Worm (Caenorhabditis elegans): ENCODE data around the gene zip-5.

The zip-5 gene

DNA sequence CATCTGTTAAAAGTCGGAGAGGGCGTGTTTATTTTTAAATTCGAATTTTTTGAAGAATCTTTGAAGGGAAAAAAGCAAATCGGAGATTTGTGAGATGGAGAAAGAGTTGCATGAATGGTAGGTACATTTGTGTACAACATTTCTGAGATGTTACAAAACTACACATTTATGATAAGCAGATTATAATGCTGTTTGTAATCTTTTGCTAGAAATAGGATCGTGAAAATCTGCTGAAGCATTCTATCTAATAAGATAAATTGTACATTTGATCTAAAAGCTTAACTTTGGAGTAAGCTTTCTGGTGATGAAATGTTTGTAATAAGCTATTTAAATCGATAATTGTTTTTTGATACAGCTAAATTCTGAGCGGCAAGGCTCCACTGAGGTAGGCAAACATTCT lies 7.9 kb downstream of the zip-5 start:
- TF ChIP-seq lin-39 (tag; optimal IDR thresholded peaks at IDR 0.05) (no peak), aly-2 (tag; optimal IDR thresholded peaks at IDR 0.05) (no peak), nhr-67 (tag; optimal IDR thresholded peaks at IDR 0.05) (no peak), R02D3.7 (tag; optimal IDR thresholded peaks at IDR 0.05) (no peak), nhr-76 (tag; optimal IDR thresholded peaks at IDR 0.05) (no peak), lin-15B (tag; optimal IDR thresholded peaks at IDR 0.05) (no peak), fkh-2 (tag; optimal IDR thresholded peaks at IDR 0.05) (no peak), ceh-16 (tag; optimal IDR thresholded peaks at IDR 0.05) (no peak), snpc-4 (tag; optimal IDR thresholded peaks at IDR 0.05) (no peak)

DNA sequence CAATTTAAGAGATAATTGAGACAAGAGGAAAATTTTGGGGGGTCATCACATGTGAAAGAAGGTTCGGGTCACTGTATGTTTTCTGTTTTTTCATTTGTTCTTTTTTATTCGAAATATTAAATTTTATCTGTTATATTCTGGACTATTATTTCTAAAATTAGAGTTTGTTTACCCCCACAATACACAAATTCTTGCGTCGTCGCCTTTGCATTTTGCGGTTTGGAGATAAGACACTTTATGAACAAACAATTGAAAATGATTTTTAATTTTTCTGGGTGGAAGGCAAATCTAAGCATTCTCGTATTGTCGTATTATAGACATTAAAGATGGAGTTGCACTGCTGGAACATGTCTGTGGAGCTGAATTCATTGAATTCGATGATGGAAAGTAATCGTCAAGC lies 9.0 kb downstream of the zip-5 start:
- TF ChIP-seq pqm-1 (tag; optimal IDR thresholded peaks at IDR 0.05) (peak; percentile 35), egl-27 (tag; optimal IDR thresholded peaks at IDR 0.05) (no peak), pha-4 (tag; optimal IDR thresholded peaks at IDR 0.05) (peak; percentile 50), elt-2 (tag; optimal IDR thresholded peaks at IDR 0.05) (peak; percentile 68)

DNA sequence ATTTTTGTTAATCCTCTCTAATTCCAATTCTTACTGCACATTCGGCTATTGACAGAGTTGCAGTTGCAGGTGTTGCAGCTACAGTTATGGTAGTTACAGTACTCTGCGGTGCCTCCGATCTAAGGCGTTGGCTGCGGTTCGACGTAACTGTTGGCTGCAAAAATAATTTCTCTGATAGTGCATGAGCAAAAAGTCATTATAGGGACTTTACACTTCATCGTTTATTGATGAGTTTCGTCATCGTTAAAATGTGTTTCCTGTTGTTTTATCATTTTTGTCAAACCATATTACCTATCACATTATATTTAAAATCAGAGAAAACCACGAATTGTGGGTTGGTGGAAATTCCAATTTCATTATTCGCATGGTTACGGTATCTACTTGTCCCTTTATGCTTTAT lies 10.3 kb downstream of the zip-5 start:
- no peak for TF ChIP-seq ceh-28 (tag; optimal IDR thresholded peaks at IDR 0.05)
- peak; percentile 22 for TF ChIP-seq pqm-1 (tag; optimal IDR thresholded peaks at IDR 0.05)
- TF ChIP-seq elt-2 (tag; optimal IDR thresholded peaks at IDR 0.05) = peak; percentile 73
- no peak for TF ChIP-seq pha-4 (tag; optimal IDR thresholded peaks at IDR 0.05)

DNA sequence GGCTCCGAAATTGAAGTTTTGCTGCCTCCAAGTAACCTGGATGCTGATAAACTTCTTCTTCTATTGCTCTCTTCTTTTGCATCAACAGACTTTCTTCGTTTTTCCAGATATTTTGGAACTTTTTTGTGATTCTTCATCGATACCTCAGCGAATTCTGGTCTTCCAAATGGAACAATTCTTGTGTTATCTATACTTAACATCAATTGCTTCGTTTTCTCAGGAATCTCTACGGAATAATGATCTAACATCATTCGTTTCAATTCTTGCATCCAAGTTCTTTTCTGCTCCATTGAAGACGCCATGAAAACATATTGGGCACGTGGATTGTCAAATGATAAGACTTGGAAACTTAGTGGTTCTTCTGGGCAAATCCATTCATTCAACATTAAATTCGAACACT lies 11.6 kb downstream of the zip-5 start, which contains the start of gene F32F2.4:
Gene F32F2.4, plus strand, starts transcription at position 301 of the 400 bp plus-strand sequence.
- TF ChIP-seq sea-2 (GFP tag; optimal IDR thresholded peaks at IDR 0.05) (no peak), nhr-43 (tag; optimal IDR thresholded peaks at IDR 0.05; ENCODE audit: poor library complexity, severe bottlenecking) (no peak), egl-27 (tag; optimal IDR thresholded peaks at IDR 0.05) (no peak), eor-1 (tag; optimal IDR thresholded peaks at IDR 0.05) (no peak), aly-2 (tag; optimal IDR thresholded peaks at IDR 0.05) (no peak), R02D3.7 (tag; optimal IDR thresholded peaks at IDR 0.05) (no peak), nfya-1 (tag; optimal IDR thresholded peaks at IDR 0.05; ENCODE audit: insufficient read depth) (no peak), tbx-2 (tag; optimal IDR thresholded peaks at IDR 0.05) (no peak), skn-1 (tag; optimal IDR thresholded peaks at IDR 0.05) (no peak), lsy-12 (tag; optimal IDR thresholded peaks at IDR 0.05) (no peak), snpc-4 (tag; optimal IDR thresholded peaks at IDR 0.05) (no peak), daf-12 (tag; optimal IDR thresholded peaks at IDR 0.05) (no peak), elt-2 (tag; optimal IDR thresholded peaks at IDR 0.05) (no peak)

DNA sequence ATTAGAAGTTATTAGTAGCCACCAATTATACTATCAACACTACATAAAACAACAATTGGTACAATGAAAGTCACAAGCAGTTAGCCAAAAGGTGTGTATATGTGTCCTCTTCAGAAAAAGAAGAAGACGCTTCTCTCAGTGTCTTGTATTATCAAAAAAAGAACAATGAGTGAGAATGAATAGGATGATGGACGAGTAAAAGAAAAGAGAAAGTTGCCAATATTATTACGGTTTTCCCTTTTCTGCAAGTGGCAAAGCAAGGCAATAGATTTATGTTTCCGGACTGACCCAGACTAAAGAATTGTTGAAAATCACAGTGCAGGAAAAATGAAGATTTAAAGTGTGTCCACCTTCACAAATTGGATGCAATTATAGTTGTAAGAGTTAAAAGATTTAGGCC lies 16.0 kb downstream of the zip-5 start:
- TF ChIP-seq nhr-67 (tag; optimal IDR thresholded peaks at IDR 0.05) = no peak

ce11 chrV:13282958-13283357 lies 18.6 kb downstream of the zip-5 start:
- TF ChIP-seq lin-39 (tag; optimal IDR thresholded peaks at IDR 0.05) (no peak), nhr-28 (tag; optimal IDR thresholded peaks at IDR 0.05) (no peak), nfya-1 (tag; optimal IDR thresholded peaks at IDR 0.05; ENCODE audit: insufficient read depth) (no peak), egl-5 (tag; optimal IDR thresholded peaks at IDR 0.05) (no peak), R02D3.7 (tag; optimal IDR thresholded peaks at IDR 0.05) (no peak), zag-1 (tag; optimal IDR thresholded peaks at IDR 0.05) (no peak), ceh-9 (tag; optimal IDR thresholded peaks at IDR 0.05) (no peak), nhr-76 (tag; optimal IDR thresholded peaks at IDR 0.05) (no peak), lin-15B (tag; optimal IDR thresholded peaks at IDR 0.05) (no peak), ceh-16 (tag; optimal IDR thresholded peaks at IDR 0.05) (no peak), nhr-67 (tag; optimal IDR thresholded peaks at IDR 0.05) (no peak), ama-1 (optimal IDR thresholded peaks at IDR 0.05) (no peak), ztf-11 (tag; optimal IDR thresholded peaks at IDR 0.05) (no peak), nhr-11 (tag; optimal IDR thresholded peaks at IDR 0.05) (no peak), elt-1 (tag; optimal IDR thresholded peaks at IDR 0.05) (no peak), unc-39 (tag; optimal IDR thresholded peaks at IDR 0.05) (no peak)

ce11 chrV:13285284-13285683 lies 20.9 kb downstream of the zip-5 start:
- TF ChIP-seq nhr-25 (tag; optimal IDR thresholded peaks at IDR 0.05) (peak; percentile 21), hmg-11 (tag; optimal IDR thresholded peaks at IDR 0.05) (no peak)
